Worm (Caenorhabditis elegans) whole organism, mixed stage, embryonic: ENCODE data around the gene atf-6.

Experiments
- ceh-39 ChIP-seq: fragments of 150-350 bp; optimal IDR thresholded peaks from 2 replicates; lab custom pipeline; 2014; ENCODE audit warnings: missing biosample characterization, missing genetic modification characterization
- elt-1 ChIP-seq: sonication (generic microtip); optimal IDR thresholded peaks from 2 replicates; lab custom pipeline; 2017; ENCODE audit warnings: missing genetic modification characterization, mild to moderate bottlenecking, missing compliant biosample characterization, antibody characterized with exemption, moderate library complexity, borderline replicate concordance; ENCODE audit not compliant: insufficient read depth
- lsy-2 ChIP-seq: fragments of 150-350 bp; optimal IDR thresholded peaks from 2 replicates; lab custom pipeline; 2014; ENCODE audit warnings: missing biosample characterization, missing genetic modification characterization
- mep-1 ChIP-seq: fragments of 150-350 bp; optimal IDR thresholded peaks from 2 replicates; lab custom pipeline; 2017; ENCODE audit warnings: missing biosample characterization, missing genetic modification reagents, missing genetic modification characterization, inconsistent platforms
- nhr-237 ChIP-seq: fragments of 150-350 bp; optimal IDR thresholded peaks from 2 replicates; lab custom pipeline; 2014; ENCODE audit warnings: missing biosample characterization, missing genetic modification characterization
- nhr-28 ChIP-seq: fragments of 150-350 bp; optimal IDR thresholded peaks from 2 replicates; lab custom pipeline; 2014; ENCODE audit warnings: missing biosample characterization, missing genetic modification characterization
- sptf-1 ChIP-seq: sonication (generic microtip); optimal IDR thresholded peaks from 2 replicates; lab custom pipeline; 2017; ENCODE audit warnings: mild to moderate bottlenecking, missing genetic modification characterization, moderate library complexity, missing compliant biosample characterization
- unc-120 ChIP-seq: sonication (generic microtip); optimal IDR thresholded peaks from 2 replicates; lab custom pipeline; 2017; ENCODE audit warnings: missing genetic modification characterization, missing compliant biosample characterization; ENCODE audit not compliant: poor library complexity, severe bottlenecking
- unc-39 ChIP-seq: fragments of 150-350 bp; optimal IDR thresholded peaks from 2 replicates; lab custom pipeline; 2014; ENCODE audit warnings: missing biosample characterization, missing genetic modification characterization
- unc-62 ChIP-seq: fragments of 150-350 bp; optimal IDR thresholded peaks from 2 replicates; lab custom pipeline; 2014; ENCODE audit warnings: missing biosample characterization, missing genetic modification reagents, missing genetic modification characterization

- TF ChIP-seq unc-39 (tag; lab: Kevin White, UChicago) (no peak), nhr-28 (no peak), elt-1 (no peak), unc-120 (tag; lab: Kevin White, UChicago) (no peak), unc-62 (no peak), lsy-2 (tag; lab: Kevin White, UChicago) (no peak), ceh-39 (tag; lab: Kevin White, UChicago) (no peak), sptf-1 (tag; lab: Kevin White, UChicago) (no peak), nhr-237 (no peak), mep-1 (no peak)
Measured at ce11 chrX:12484749-12485148, 4.0 kb downstream of the atf-6 start, which contains the start of gene tbc-13.
